Worm (Caenorhabditis elegans) whole organism, young adult: ENCODE results near the gene clec-196.

Experiments
- B0035.1 ChIP-seq: sonication (generic microtip); optimal IDR thresholded peaks from 2 replicates; lab custom pipeline; 2016; ENCODE audit warnings: missing genetic modification characterization, mild to moderate bottlenecking, missing compliant biosample characterization, missing genotype, missing genetic modification reagents
- B0261.1 ChIP-seq: sonication (generic microtip); optimal IDR thresholded peaks from 2 replicates; lab custom pipeline; 2016; ENCODE audit warnings: mild to moderate bottlenecking, missing genetic modification characterization, moderate library complexity, missing compliant biosample characterization
- C06A6.2 ChIP-seq: fragments of 200-800 bp; sonication (Bioruptor generic); conservative IDR thresholded peaks from 2 replicates; pipeline ENCODE4 v1.3.6; 2022; ENCODE audit warnings: missing genetic modification characterization, missing compliant biosample characterization
- F23B12.7 ChIP-seq: sonication (generic microtip); optimal IDR thresholded peaks from 2 replicates; lab custom pipeline; 2017; ENCODE audit warnings: missing genetic modification characterization, mild to moderate bottlenecking, missing compliant biosample characterization, antibody characterized with exemption, moderate library complexity; ENCODE audit not compliant: insufficient read depth
- F33H1.4 ChIP-seq: fragments of 200-800 bp; sonication (Bioruptor generic); IDR thresholded peaks from 2 replicates; pipeline ENCODE4 v1.3.6; 2022; ENCODE audit warnings: missing genetic modification reagents, missing genetic modification characterization, missing compliant biosample characterization
- F39B2.1 ChIP-seq: fragments of 200-800 bp; sonication (Bioruptor generic); IDR thresholded peaks from 2 replicates; pipeline ENCODE4 v1.3.6; 2022; ENCODE audit warnings: missing genetic modification reagents, missing genetic modification characterization, missing compliant biosample characterization
- F49E8.2 ChIP-seq: sonication (generic microtip); optimal IDR thresholded peaks from 3 replicates; lab custom pipeline; 2017; ENCODE audit warnings: missing genetic modification characterization, mild to moderate bottlenecking, missing compliant biosample characterization, antibody characterized with exemption, moderate library complexity; ENCODE audit not compliant: insufficient read depth
- F57C9.4 ChIP-seq: sonication (generic microtip); optimal IDR thresholded peaks from 2 replicates; lab custom pipeline; 2017; ENCODE audit warnings: mild to moderate bottlenecking, missing genetic modification characterization, missing compliant biosample characterization
- Y53F4B.3 ChIP-seq: fragments of 200-800 bp; sonication (Bioruptor generic); IDR thresholded peaks from 2 replicates; pipeline ENCODE4 v1.3.6; 2022; ENCODE audit warnings: missing genetic modification reagents, missing genetic modification characterization, missing compliant biosample characterization
- Y79H2A.3 ChIP-seq: fragments of 200-800 bp; sonication (Bioruptor generic); conservative IDR thresholded peaks from 2 replicates; pipeline ENCODE4 v1.3.6; 2022; ENCODE audit warnings: missing genetic modification reagents, missing genetic modification characterization, missing compliant biosample characterization
- Y95B8A.8 ChIP-seq: fragments of 200-800 bp; sonication (Bioruptor generic); IDR thresholded peaks from 2 replicates; pipeline ENCODE4 v1.3.6; 2022; ENCODE audit warnings: missing genetic modification reagents, missing genetic modification characterization, missing compliant biosample characterization
- aptf-3 ChIP-seq: fragments of 200-800 bp; sonication (Bioruptor generic); IDR thresholded peaks from 2 replicates; pipeline ENCODE4 v1.3.6; 2022; ENCODE audit warnings: missing genetic modification characterization, missing compliant biosample characterization
- attf-5 ChIP-seq: fragments of 200-800 bp; sonication (Bioruptor generic); optimal IDR thresholded peaks from 2 replicates; lab custom pipeline; 2018; ENCODE audit warnings: mild to moderate bottlenecking, missing genetic modification characterization, missing compliant biosample characterization
- attf-6 ChIP-seq: fragments of 200-800 bp; sonication (Bioruptor generic); IDR thresholded peaks from 2 replicates; pipeline ENCODE4 v1.3.6; 2022; ENCODE audit warnings: missing genetic modification reagents, missing genetic modification characterization, missing compliant biosample characterization
- bed-1 ChIP-seq: fragments of 200-800 bp; sonication (Bioruptor generic); IDR thresholded peaks from 2 replicates; pipeline ENCODE4 v1.3.6; 2022; ENCODE audit warnings: missing genetic modification reagents, missing genetic modification characterization, missing compliant biosample characterization
- bed-2 ChIP-seq: fragments of 200-800 bp; sonication (Bioruptor generic); IDR thresholded peaks from 2 replicates; pipeline ENCODE4 v1.3.6; 2022; ENCODE audit warnings: missing genetic modification reagents, missing genetic modification characterization, missing compliant biosample characterization
- ccch-3 ChIP-seq: fragments of 200-800 bp; sonication (Bioruptor generic); optimal IDR thresholded peaks from 2 replicates; lab custom pipeline; 2018; ENCODE audit warnings: mild to moderate bottlenecking, missing genetic modification characterization, missing compliant biosample characterization
- cebp-1 ChIP-seq, 2 experiments: fragments of 200-800 bp in 1 of 2; sonication (Bioruptor generic) in 1 of 2; sonication (generic microtip) in 1 of 2; IDR thresholded peaks in 1 of 2; optimal IDR thresholded peaks in 1 of 2; 2 replicates each; pipeline versions ENCODE4 v1.3.6 to Lab custom; 2017 to 2022; ENCODE audit warnings: missing compliant biosample characterization in 2 of 2, missing genetic modification characterization in 2 of 2, mild to moderate bottlenecking in 1 of 2, missing genetic modification reagents in 1 of 2, moderate library complexity in 1 of 2
- ceh-79 ChIP-seq: sonication (generic microtip); optimal IDR thresholded peaks from 2 replicates; lab custom pipeline; 2017; ENCODE audit warnings: mild to moderate bottlenecking, missing genetic modification characterization, missing compliant biosample characterization
- efl-1 ChIP-seq: fragments of 150-350 bp; optimal IDR thresholded peaks from 2 replicates; lab custom pipeline; 2014; ENCODE audit warnings: missing biosample characterization, missing genetic modification reagents, missing genetic modification characterization
- egl-44 ChIP-seq: fragments of 200-800 bp; sonication (Bioruptor generic); IDR thresholded peaks from 2 replicates; pipeline ENCODE4 v1.3.6; 2022; ENCODE audit warnings: missing genetic modification reagents, missing genetic modification characterization, missing compliant biosample characterization
- fkh-3 ChIP-seq: sonication (generic microtip); optimal IDR thresholded peaks from 2 replicates; lab custom pipeline; 2016; ENCODE audit warnings: mild to moderate bottlenecking, missing genetic modification characterization, missing compliant biosample characterization
- hlh-12 ChIP-seq: sonication (generic microtip); optimal IDR thresholded peaks from 2 replicates; lab custom pipeline; 2016; ENCODE audit warnings: missing genetic modification characterization, missing compliant biosample characterization
- hsf-1 ChIP-seq: fragments of 200-800 bp; sonication (Bioruptor generic); IDR thresholded peaks from 2 replicates; pipeline ENCODE4 v1.3.6; 2022; ENCODE audit warnings: missing genetic modification reagents, missing genetic modification characterization, missing compliant biosample characterization
- lag-1 ChIP-seq: fragments of 200-800 bp; sonication (Bioruptor generic); IDR thresholded peaks from 2 replicates; pipeline ENCODE4 v1.3.6; 2022; ENCODE audit warnings: missing genetic modification reagents, missing genetic modification characterization, missing compliant biosample characterization
- let-526 ChIP-seq: fragments of 200-800 bp; sonication (Bioruptor generic); IDR thresholded peaks from 2 replicates; pipeline ENCODE4 v1.3.6; 2022; ENCODE audit warnings: missing genetic modification reagents, missing genetic modification characterization, missing compliant biosample characterization
- let-607 ChIP-seq, 2 experiments: fragments of 200-800 bp in 1 of 2; sonication (Bioruptor generic) in 1 of 2; sonication (generic microtip) in 1 of 2; optimal IDR thresholded peaks; 2 replicates each; lab custom pipeline; 2016 to 2018; ENCODE audit warnings: mild to moderate bottlenecking in 2 of 2, missing compliant biosample characterization in 2 of 2, missing genetic modification characterization in 2 of 2, moderate library complexity in 2 of 2, missing genotype in 1 of 2
- lin-26 ChIP-seq: fragments of 200-800 bp; sonication (Bioruptor generic); IDR thresholded peaks from 2 replicates; pipeline ENCODE4 v1.3.6; 2022; ENCODE audit warnings: missing genetic modification reagents, missing genetic modification characterization, missing compliant biosample characterization
- lin-35 ChIP-seq, 3 experiments: fragments of 150-350 bp in 2 of 3; sonication (generic microtip) in 1 of 3; optimal IDR thresholded peaks; 2 replicates each; lab custom pipeline; 2014 to 2018; ENCODE audit warnings: missing biosample characterization in 3 of 3, missing genetic modification characterization in 3 of 3, missing genetic modification reagents in 3 of 3
- lin-54 ChIP-seq: fragments of 200-800 bp; sonication (Bioruptor generic); optimal IDR thresholded peaks from 2 replicates; lab custom pipeline; 2018; ENCODE audit warnings: mild to moderate bottlenecking, missing genetic modification characterization, missing compliant biosample characterization
- madf-3 ChIP-seq: fragments of 200-800 bp; sonication (Bioruptor generic); IDR thresholded peaks from 2 replicates; pipeline ENCODE4 v1.3.6; 2022; ENCODE audit warnings: missing genetic modification reagents, missing genetic modification characterization, missing compliant biosample characterization
- mcd-1 ChIP-seq: fragments of 200-800 bp; sonication (Bioruptor generic); IDR thresholded peaks from 2 replicates; pipeline ENCODE4 v1.3.6; 2022; ENCODE audit warnings: missing genetic modification reagents, missing genetic modification characterization, missing compliant biosample characterization
- mes-4 ChIP-seq: sonication (generic microtip); optimal IDR thresholded peaks from 2 replicates; lab custom pipeline; 2016; ENCODE audit warnings: missing genotype, missing genetic modification characterization, missing compliant biosample characterization
- nfyb-1 ChIP-seq: fragments of 200-800 bp; sonication (Bioruptor generic); IDR thresholded peaks from 2 replicates; pipeline ENCODE4 v1.3.6; 2022; ENCODE audit warnings: missing genetic modification reagents, missing genetic modification characterization, missing compliant biosample characterization
- nhr-179 ChIP-seq: sonication (generic microtip); optimal IDR thresholded peaks from 2 replicates; lab custom pipeline; 2016; ENCODE audit warnings: mild to moderate bottlenecking, missing genetic modification characterization, missing compliant biosample characterization
- pbrm-1 ChIP-seq: fragments of 200-800 bp; sonication (Bioruptor generic); IDR thresholded peaks from 2 replicates; pipeline ENCODE4 v1.3.6; 2022; ENCODE audit warnings: missing genetic modification reagents, missing genetic modification characterization, missing compliant biosample characterization
- sea-2 ChIP-seq: fragments of 200-800 bp; sonication (Bioruptor generic); IDR thresholded peaks from 2 replicates; pipeline ENCODE4 v1.3.6; 2022; ENCODE audit warnings: missing genetic modification characterization, missing compliant biosample characterization
- snpc-1.1 ChIP-seq: sonication (generic microtip); optimal IDR thresholded peaks from 2 replicates; lab custom pipeline; 2017; ENCODE audit warnings: missing genetic modification characterization, mild to moderate bottlenecking, missing compliant biosample characterization, antibody characterized with exemption, moderate library complexity, missing genotype, missing genetic modification reagents; ENCODE audit not compliant: insufficient read depth
- snpc-3.4 ChIP-seq: sonication (generic microtip); optimal IDR thresholded peaks from 2 replicates; lab custom pipeline; 2017; ENCODE audit warnings: missing genetic modification characterization, mild to moderate bottlenecking, missing compliant biosample characterization, antibody characterized with exemption, moderate library complexity, missing genotype, missing genetic modification reagents
- snpc-4 ChIP-seq, 5 experiments: fragments of 150-350 bp in 1 of 5; sonication (generic microtip) in 4 of 5; optimal IDR thresholded peaks; 2 replicates each; lab custom pipeline; 2014 to 2018; ENCODE audit warnings: missing genetic modification characterization in 5 of 5, missing biosample characterization in 3 of 5, antibody characterized with exemption in 2 of 5, mild to moderate bottlenecking in 2 of 5, missing compliant biosample characterization in 2 of 5, missing genotype in 2 of 5, moderate library complexity in 2 of 5, missing genetic modification reagents in 1 of 5
- tlf-1 ChIP-seq: fragments of 200-800 bp; sonication (Bioruptor generic); optimal IDR thresholded peaks from 2 replicates; lab custom pipeline; 2018; ENCODE audit warnings: mild to moderate bottlenecking, missing genetic modification characterization, missing compliant biosample characterization
- xnd-1 ChIP-seq: sonication (generic microtip); optimal IDR thresholded peaks from 2 replicates; lab custom pipeline; 2016; ENCODE audit warnings: missing genotype, missing genetic modification reagents, missing genetic modification characterization, missing compliant biosample characterization
- ztf-25 ChIP-seq: fragments of 200-800 bp; sonication (Bioruptor generic); IDR thresholded peaks from 2 replicates; pipeline ENCODE4 v1.3.6; 2022; ENCODE audit warnings: missing genetic modification reagents, missing genetic modification characterization, missing compliant biosample characterization
- ztf-3 ChIP-seq: fragments of 200-800 bp; sonication (Bioruptor generic); optimal IDR thresholded peaks from 2 replicates; lab custom pipeline; 2018; ENCODE audit warnings: mild to moderate bottlenecking, missing genetic modification characterization, missing compliant biosample characterization
- ztf-6 ChIP-seq: fragments of 200-800 bp; sonication (Bioruptor generic); IDR thresholded peaks from 2 replicates; pipeline ENCODE4 v1.3.6; 2022; ENCODE audit warnings: missing genetic modification reagents, missing genetic modification characterization, missing compliant biosample characterization

clec-196 gene

ce11 chrIV:17249691-17250181 is 27.0 kb upstream of the clec-196 start, which contains the start of gene eelo-2 (continued):
- TF ChIP-seq F49E8.2 (tag; lab: Kevin White, UChicago) = peak; percentile 86
- peak; percentile 88 for TF ChIP-seq egl-44 (GFP tag; lab: Robert Waterston, UW)
- TF ChIP-seq sea-2 (GFP tag; lab: Robert Waterston, UW) = no peak
- TF ChIP-seq ceh-79 (tag; lab: Kevin White, UChicago) = no peak
- TF ChIP-seq xnd-1 (tag; lab: Kevin White, UChicago) = peak; percentile 65
- peak; percentile 92 for TF ChIP-seq F23B12.7
- TF ChIP-seq B0035.1 (tag; lab: Kevin White, UChicago) = peak; percentile 69
- peak; percentile 100 for TF ChIP-seq lin-54 (GFP tag; lab: Kevin White, UChicago)
- TF ChIP-seq aptf-3 (GFP tag; lab: Robert Waterston, UW) = no peak
- peak; percentile 14 for TF ChIP-seq mes-4 (tag; lab: Kevin White, UChicago)
- peak; percentile 81 to 89 for TF ChIP-seq let-607 (tag; optimal IDR thresholded peaks at IDR 0.05; lab: Kevin White, UChicago)
- peak; percentile 46 for TF ChIP-seq snpc-1.1 (tag; lab: Kevin White, UChicago)
- TF ChIP-seq attf-6 (GFP tag; lab: Robert Waterston, UW) = peak; percentile 98
- no peak for TF ChIP-seq nhr-179 (tag; lab: Kevin White, UChicago)
- TF ChIP-seq mcd-1 (GFP tag; lab: Robert Waterston, UW) = peak; percentile 100
- peak; percentile 87 for TF ChIP-seq ztf-6 (GFP tag; lab: Robert Waterston, UW)
- TF ChIP-seq ccch-3 (GFP tag; lab: Kevin White, UChicago) = peak; percentile 51
- TF ChIP-seq F39B2.1 (GFP tag; lab: Robert Waterston, UW) = peak; percentile 86
- no peak for TF ChIP-seq fkh-3 (tag; lab: Kevin White, UChicago)
- peak; percentile 95 for TF ChIP-seq Y95B8A.8
- peak; percentile 76 for TF ChIP-seq cebp-1 (GFP tag; IDR thresholded peaks at IDR 0.05; lab: Robert Waterston, UW)
- peak; percentile 95 for TF ChIP-seq cebp-1 (tag; optimal IDR thresholded peaks at IDR 0.05; lab: Kevin White, UChicago)
- TF ChIP-seq efl-1 (GFP tag; lab: Kevin White, UChicago) = peak; percentile 95
- peak; percentile 90 to 99 (median 95) for TF ChIP-seq lin-35 (GFP tag; optimal IDR thresholded peaks at IDR 0.05; lab: Kevin White, UChicago)
- TF ChIP-seq Y79H2A.3 = 0 out of 2 replicates have a peak, but pooled peaks have one; percentile 30
- TF ChIP-seq bed-2 (GFP tag; lab: Robert Waterston, UW) = no peak
- TF ChIP-seq ztf-25 = no peak
- TF ChIP-seq C06A6.2 (GFP tag; lab: Robert Waterston, UW) = peak; percentile 96
- TF ChIP-seq attf-5 (GFP tag; lab: Kevin White, UChicago) = peak; percentile 99
- peak; percentile 83 for TF ChIP-seq snpc-3.4 (tag; lab: Kevin White, UChicago)
- TF ChIP-seq, all 124 proteins: peak for 94

ce11 chrIV:17253435-17253834 is 23.3 kb upstream of the clec-196 start:
- TF ChIP-seq pbrm-1 (GFP tag; lab: Robert Waterston, UW) (no peak), bed-1 (GFP tag; lab: Robert Waterston, UW) (no peak), hsf-1 (no peak), F23B12.7 (no peak), let-607 (tag; optimal IDR thresholded peaks at IDR 0.05; lab: Kevin White, UChicago) (no peak), F57C9.4 (tag; lab: Kevin White, UChicago) (no peak), madf-3 (GFP tag; lab: Robert Waterston, UW) (no peak), hlh-12 (no peak), tlf-1 (GFP tag; lab: Kevin White, UChicago) (no peak), let-526 (GFP tag; lab: Robert Waterston, UW) (no peak), snpc-4 (GFP tag; optimal IDR thresholded peaks at IDR 0.05; lab: Kevin White, UChicago) (no peak), snpc-4 (tag; optimal IDR thresholded peaks at IDR 0.05; lab: Kevin White, UChicago) (no peak), Y53F4B.3 (GFP tag; lab: Robert Waterston, UW) (no peak), lag-1 (GFP tag; lab: Robert Waterston, UW) (no peak), egl-44 (GFP tag; lab: Robert Waterston, UW) (no peak), B0261.1 (tag; lab: Kevin White, UChicago) (no peak), ztf-3 (no peak), F39B2.1 (GFP tag; lab: Robert Waterston, UW) (no peak), nfyb-1 (no peak), F33H1.4 (GFP tag; lab: Robert Waterston, UW) (no peak), lin-26 (GFP tag; lab: Robert Waterston, UW) (no peak)
